Worm (Caenorhabditis elegans) whole organism, L1 larva: ENCODE results near the gene faah-6.

Experiments used
- C34B4.2 ChIP-seq: sonication (generic microtip); optimal IDR thresholded peaks from 2 replicates; lab custom pipeline; 2017; ENCODE audit warnings: mild to moderate bottlenecking, missing genetic modification characterization, missing compliant biosample characterization
- aly-2 ChIP-seq: fragments of 150-350 bp; optimal IDR thresholded peaks from 2 replicates; lab custom pipeline; 2014; ENCODE audit warnings: missing biosample characterization, missing genetic modification characterization
- blmp-1 ChIP-seq: fragments of 150-350 bp; optimal IDR thresholded peaks from 2 replicates; lab custom pipeline; 2014; ENCODE audit warnings: missing biosample characterization, missing genetic modification characterization
- ceh-82 ChIP-seq, 3 experiments: fragments of 150-350 bp in 1 of 3; sonication (generic microtip) in 2 of 3; optimal IDR thresholded peaks; 2 replicates each; lab custom pipeline; 2014 to 2017; ENCODE audit warnings: missing biosample characterization in 3 of 3, missing genetic modification characterization in 3 of 3
- ces-1 ChIP-seq: fragments of 150-350 bp; optimal IDR thresholded peaks from 2 replicates; lab custom pipeline; 2014; ENCODE audit warnings: missing biosample characterization, missing genetic modification reagents, missing genetic modification characterization
- dpl-1 ChIP-seq, 3 experiments: fragments of 150-350 bp in 2 of 3; sonication (generic microtip) in 1 of 3; optimal IDR thresholded peaks; 2 replicates each; lab custom pipeline; 2014 to 2017; ENCODE audit warnings: missing biosample characterization in 3 of 3, missing genetic modification characterization in 3 of 3, missing genetic modification reagents in 3 of 3
- dsc-1 ChIP-seq: sonication (generic microtip); optimal IDR thresholded peaks from 2 replicates; lab custom pipeline; 2016; ENCODE audit warnings: mild to moderate bottlenecking, missing genetic modification characterization, missing compliant biosample characterization
- efl-1 ChIP-seq, 4 experiments: fragments of 150-350 bp; optimal IDR thresholded peaks in 3 of 4; peaks in 1 of 4; 1 replicate in 1 of 4; 2 replicates in 3 of 4; lab custom pipeline; 2014; ENCODE audit warnings: missing biosample characterization in 2 of 4, missing genetic modification characterization in 2 of 4, missing genetic modification reagents in 2 of 4
- egl-13 ChIP-seq: sonication (generic microtip); optimal IDR thresholded peaks from 2 replicates; lab custom pipeline; 2016; ENCODE audit warnings: missing genotype, missing genetic modification reagents, missing genetic modification characterization, missing compliant biosample characterization
- egl-27 ChIP-seq, 2 experiments: fragments of 150-350 bp in 1 of 2; sonication (generic microtip); optimal IDR thresholded peaks; 3 replicates each; lab custom pipeline; 2017 to 2018; ENCODE audit warnings: missing biosample characterization in 2 of 2, missing genetic modification characterization in 2 of 2, missing genetic modification reagents in 2 of 2
- elt-2 ChIP-seq: sonication (generic microtip); optimal IDR thresholded peaks from 2 replicates; lab custom pipeline; 2016; ENCODE audit warnings: missing genetic modification characterization, mild to moderate bottlenecking, inconsistent platforms, missing compliant biosample characterization, missing genetic modification reagents
- elt-3 ChIP-seq, 6 experiments: fragments of 150-350 bp in 1 of 6; sonication (generic microtip); optimal IDR thresholded peaks; 2 replicates each; lab custom pipeline; 2017 to 2018; ENCODE audit warnings: missing biosample characterization in 6 of 6, missing genetic modification characterization in 6 of 6, inconsistent platforms in 1 of 6
- ets-5 ChIP-seq: fragments of 200-800 bp; sonication (Bioruptor generic); IDR thresholded peaks from 2 replicates; pipeline ENCODE4 v1.3.6; 2022; ENCODE audit warnings: missing genetic modification characterization, missing compliant biosample characterization
- fkh-10 ChIP-seq: sonication (generic microtip); optimal IDR thresholded peaks from 2 replicates; lab custom pipeline; 2017; ENCODE audit warnings: missing biosample characterization, missing genetic modification reagents, missing genetic modification characterization
- fkh-8 ChIP-seq: sonication (generic microtip); optimal IDR thresholded peaks from 2 replicates; lab custom pipeline; 2016; ENCODE audit warnings: mild to moderate bottlenecking, missing genetic modification characterization, missing compliant biosample characterization
- grh-1 ChIP-seq: fragments of 200-800 bp; sonication (Bioruptor generic); IDR thresholded peaks from 2 replicates; pipeline ENCODE4 v1.3.6; 2022; ENCODE audit warnings: missing genetic modification reagents, missing genetic modification characterization, missing compliant biosample characterization
- hlh-4 ChIP-seq: sonication (generic microtip); optimal IDR thresholded peaks from 2 replicates; lab custom pipeline; 2016; ENCODE audit warnings: mild to moderate bottlenecking, missing genetic modification characterization, missing compliant biosample characterization
- irx-1 ChIP-seq: sonication (generic microtip); optimal IDR thresholded peaks from 2 replicates; lab custom pipeline; 2016; ENCODE audit warnings: missing genetic modification characterization, missing compliant biosample characterization
- isw-1 ChIP-seq: fragments of 200-800 bp; sonication (Bioruptor generic); IDR thresholded peaks from 2 replicates; pipeline ENCODE4 v1.3.6; 2022; ENCODE audit warnings: missing genetic modification characterization, missing compliant biosample characterization
- lin-14 ChIP-seq: fragments of 200-800 bp; sonication (Bioruptor generic); optimal IDR thresholded peaks from 2 replicates; lab custom pipeline; 2018; ENCODE audit warnings: mild to moderate bottlenecking, missing genetic modification characterization, moderate library complexity, missing compliant biosample characterization
- lin-35 ChIP-seq, 2 experiments: fragments of 150-350 bp; optimal IDR thresholded peaks; 2 replicates each; lab custom pipeline; 2014; ENCODE audit warnings: missing biosample characterization in 2 of 2, missing genetic modification characterization in 2 of 2, missing genetic modification reagents in 2 of 2
- lin-39 ChIP-seq: fragments of 150-350 bp; optimal IDR thresholded peaks from 2 replicates; lab custom pipeline; 2014; ENCODE audit warnings: missing biosample characterization, missing genetic modification reagents, missing genetic modification characterization
- lir-3 ChIP-seq: sonication (generic microtip); optimal IDR thresholded peaks from 2 replicates; lab custom pipeline; 2016; ENCODE audit warnings: mild to moderate bottlenecking, missing genetic modification characterization, moderate library complexity, missing compliant biosample characterization; ENCODE audit not compliant: poor library complexity
- lsy-2 ChIP-seq, 2 experiments: fragments of 150-350 bp; optimal IDR thresholded peaks; 2 replicates each; lab custom pipeline; 2014; ENCODE audit warnings: missing biosample characterization in 2 of 2, missing genetic modification characterization in 2 of 2
- mep-1 ChIP-seq: fragments of 150-350 bp; optimal IDR thresholded peaks from 2 replicates; lab custom pipeline; 2014; ENCODE audit warnings: missing biosample characterization, missing genetic modification characterization
- nhr-12 ChIP-seq: sonication (generic microtip); optimal IDR thresholded peaks from 2 replicates; lab custom pipeline; 2017; ENCODE audit warnings: missing biosample characterization, missing genetic modification characterization
- nhr-20 ChIP-seq: sonication (generic microtip); optimal IDR thresholded peaks from 2 replicates; lab custom pipeline; 2016; ENCODE audit warnings: mild to moderate bottlenecking, missing genetic modification characterization, missing compliant biosample characterization
- nhr-71 ChIP-seq: sonication (generic microtip); optimal IDR thresholded peaks from 2 replicates; lab custom pipeline; 2016; ENCODE audit warnings: mild to moderate bottlenecking, missing genetic modification characterization, moderate library complexity, missing compliant biosample characterization
- nhr-76 ChIP-seq: sonication (generic microtip); optimal IDR thresholded peaks from 2 replicates; lab custom pipeline; 2017; ENCODE audit warnings: missing biosample characterization, missing genetic modification characterization
- nhr-77 ChIP-seq: fragments of 150-350 bp; optimal IDR thresholded peaks from 2 replicates; lab custom pipeline; 2014; ENCODE audit warnings: missing biosample characterization, missing genetic modification characterization
- nhr-85 ChIP-seq: sonication (generic microtip); peaks from one replicate; lab custom pipeline; 2016; ENCODE audit warnings: missing genetic modification characterization, inconsistent platforms, missing compliant biosample characterization
- nhr-90 ChIP-seq: sonication (generic microtip); optimal IDR thresholded peaks from 2 replicates; lab custom pipeline; 2016; ENCODE audit warnings: mild to moderate bottlenecking, missing genetic modification characterization, missing compliant biosample characterization; ENCODE audit not compliant: poor library complexity
- pax-3 ChIP-seq: fragments of 200-800 bp; sonication (Bioruptor generic); optimal IDR thresholded peaks from 2 replicates; lab custom pipeline; 2018; ENCODE audit warnings: mild to moderate bottlenecking, missing genetic modification characterization, moderate library complexity, missing compliant biosample characterization
- snpc-4 ChIP-seq: fragments of 150-350 bp; optimal IDR thresholded peaks from 2 replicates; lab custom pipeline; 2014; ENCODE audit warnings: missing biosample characterization, missing genetic modification characterization
- snu-23 ChIP-seq: sonication (generic microtip); optimal IDR thresholded peaks from 2 replicates; lab custom pipeline; 2016; ENCODE audit warnings: missing genetic modification characterization, missing compliant biosample characterization
- sox-4 ChIP-seq: sonication (generic microtip); optimal IDR thresholded peaks from 2 replicates; lab custom pipeline; 2016; ENCODE audit warnings: missing genetic modification characterization, missing compliant biosample characterization
- sptf-1 ChIP-seq: fragments of 150-350 bp; optimal IDR thresholded peaks from 2 replicates; lab custom pipeline; 2014; ENCODE audit warnings: missing biosample characterization, missing genetic modification characterization
- tlp-1 ChIP-seq: fragments of 150-350 bp; optimal IDR thresholded peaks from 2 replicates; lab custom pipeline; 2014; ENCODE audit warnings: missing biosample characterization, missing genetic modification characterization
- unc-86 ChIP-seq: sonication (generic microtip); optimal IDR thresholded peaks from 2 replicates; lab custom pipeline; 2016; ENCODE audit warnings: missing genetic modification characterization, missing compliant biosample characterization
- vab-15 ChIP-seq: sonication (generic microtip); optimal IDR thresholded peaks from 2 replicates; lab custom pipeline; 2017; ENCODE audit warnings: missing genotype, mild to moderate bottlenecking, missing genetic modification characterization, missing compliant biosample characterization
- xbp-1 ChIP-seq: sonication (generic microtip); optimal IDR thresholded peaks from 2 replicates; lab custom pipeline; 2016; ENCODE audit warnings: missing genetic modification characterization, missing compliant biosample characterization

The faah-6 gene

DNA sequence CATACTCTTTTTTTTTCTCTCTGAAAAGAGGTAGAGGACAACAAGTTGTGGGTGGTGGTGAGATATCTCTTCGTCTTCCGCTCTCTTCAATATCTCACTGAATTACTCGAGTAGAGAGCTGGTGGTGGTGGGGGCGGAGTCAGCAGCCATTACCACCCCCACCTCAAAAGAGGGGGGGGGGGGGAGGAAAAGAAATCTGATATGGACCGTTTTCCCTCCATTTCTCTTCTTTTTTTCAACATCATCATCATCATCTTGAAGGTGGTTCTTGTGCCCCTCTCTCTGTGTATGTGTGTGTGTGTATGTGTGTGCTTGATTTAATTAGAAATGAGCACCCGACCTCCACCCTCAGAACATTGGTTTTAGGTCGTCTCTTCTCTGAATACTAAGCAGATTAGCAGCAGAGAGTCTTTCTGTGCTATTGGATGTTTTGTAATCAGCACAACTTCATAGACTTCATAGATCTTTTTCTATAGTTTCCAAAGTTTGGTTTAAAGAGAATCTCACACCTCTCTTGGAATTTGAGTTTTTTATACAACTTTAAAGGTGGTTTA is 31.3 kb downstream of the faah-6 start:
- TF ChIP-seq nhr-12 (tag; lab: Kevin White, UChicago) (no peak), egl-13 (peak; percentile 16), fkh-8 (tag; lab: Kevin White, UChicago) (peak; percentile 67), aly-2 (tag; lab: Kevin White, UChicago) (no peak), lin-14 (peak; percentile 84), lsy-2 (tag; optimal IDR thresholded peaks at IDR 0.05; lab: Kevin White, UChicago) (peak in 1 of 2 experiments; percentile 11)

DNA sequence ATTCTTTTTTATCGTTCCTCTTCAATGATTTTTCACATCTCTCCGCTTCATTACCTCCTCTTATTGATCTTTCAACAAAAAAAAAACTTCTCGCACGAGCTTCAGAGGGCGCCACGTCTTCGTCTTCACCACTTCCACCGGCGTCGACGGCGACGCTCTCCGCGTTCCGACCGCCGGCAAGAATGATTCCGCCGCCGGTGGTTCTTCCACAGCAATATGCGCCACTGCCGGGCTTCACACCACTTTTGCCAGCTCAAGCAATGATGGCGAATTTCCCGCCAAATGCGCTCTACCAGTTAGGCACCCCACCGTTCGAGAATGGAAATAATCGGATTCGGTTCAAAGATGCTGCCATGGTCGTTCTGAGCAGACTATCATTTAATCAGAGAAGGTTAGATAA is 32.8 kb downstream of the faah-6 start:
- no peak for TF ChIP-seq efl-1 (optimal IDR thresholded peaks at IDR 0.05; lab: Kevin White, UChicago)
- TF ChIP-seq efl-1 (GFP tag; optimal IDR thresholded peaks at IDR 0.05 in 1 of 2; lab: Kevin White, UChicago): peak in 1 of 2 experiments; percentile 17
- no peak for TF ChIP-seq pax-3 (tag; lab: Kevin White, UChicago)

DNA sequence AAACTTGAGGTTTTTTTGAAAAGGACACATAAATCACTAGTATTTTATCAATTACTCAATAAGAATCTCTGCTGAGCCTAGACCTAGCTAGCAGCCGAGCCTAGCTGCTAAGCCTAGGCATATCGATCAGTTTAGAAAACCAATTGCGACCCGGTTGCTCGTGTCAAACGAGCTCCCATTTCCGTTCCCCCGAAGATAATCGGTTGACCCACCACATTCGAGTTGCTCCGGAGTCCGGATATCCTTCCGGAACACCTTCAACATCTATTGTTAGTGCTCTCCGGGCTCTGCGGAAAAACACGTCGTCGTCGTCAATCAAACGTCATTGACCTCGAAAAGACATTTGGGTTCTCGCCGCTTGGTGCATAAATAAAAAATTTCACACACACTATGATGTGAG is 33.5 kb downstream of the faah-6 start:
- peak; percentile 11 for TF ChIP-seq fkh-8 (tag; lab: Kevin White, UChicago)
- TF ChIP-seq sox-4: no peak

DNA sequence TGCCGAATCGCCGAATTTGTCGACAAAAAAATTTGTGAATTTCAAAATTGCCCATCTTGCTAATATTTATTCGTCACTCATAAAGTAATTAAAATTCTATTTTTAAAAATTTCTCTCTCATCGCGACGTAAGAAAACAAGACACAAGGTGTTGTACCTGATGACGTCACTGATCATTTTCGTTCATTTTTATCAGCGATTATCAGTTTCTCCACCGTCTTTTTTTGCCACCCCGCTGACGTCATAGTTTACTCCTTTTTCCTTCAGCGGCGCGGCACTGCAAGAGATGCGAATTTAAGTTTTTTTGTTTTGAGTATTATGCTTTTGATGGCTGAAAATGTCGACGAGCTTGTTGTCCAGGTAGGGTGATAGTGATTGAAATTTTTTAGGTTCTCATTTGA is 34.5 kb downstream of the faah-6 start:
- TF ChIP-seq lsy-2 (tag; optimal IDR thresholded peaks at IDR 0.05; lab: Kevin White, UChicago) (peak in 1 of 2 experiments; percentile 1), elt-2 (peak; percentile 71), lin-14 (peak; percentile 37), nhr-90 (tag; lab: Kevin White, UChicago) (peak; percentile 5), sptf-1 (no peak), ceh-82 (tag; optimal IDR thresholded peaks at IDR 0.05; lab: Kevin White, UChicago) (no peak), nhr-71 (tag; lab: Kevin White, UChicago) (peak; percentile 37), efl-1 (optimal IDR thresholded peaks at IDR 0.05; lab: Kevin White, UChicago) (no peak), efl-1 (GFP tag; optimal IDR thresholded peaks at IDR 0.05 in 1 of 2; lab: Kevin White, UChicago) (no peak), dsc-1 (tag; lab: Kevin White, UChicago) (peak; percentile 39), nhr-77 (tag; lab: Kevin White, UChicago) (peak; percentile 3), elt-3 (tag; optimal IDR thresholded peaks at IDR 0.05; lab: Kevin White, UChicago) (peak in 1 of 6 experiments; percentile 29), ces-1 (no peak), blmp-1 (peak; percentile 29), fkh-8 (tag; lab: Kevin White, UChicago) (peak; percentile 22), snu-23 (GFP tag; lab: Kevin White, UChicago) (peak; percentile 9), C34B4.2 (tag; lab: Kevin White, UChicago) (no peak), lin-35 (GFP tag; optimal IDR thresholded peaks at IDR 0.05; lab: Kevin White, UChicago) (peak in 1 of 2 experiments; percentile 49), nhr-20 (tag; lab: Kevin White, UChicago) (peak; percentile 24), dpl-1 (GFP tag; optimal IDR thresholded peaks at IDR 0.05; lab: Kevin White, UChicago) (no peak), nhr-85 (tag; lab: Kevin White, UChicago) (peak; percentile 60), mep-1 (tag; lab: Kevin White, UChicago) (no peak), pax-3 (tag; lab: Kevin White, UChicago) (no peak)
- TF ChIP-seq, all 84 proteins: peak for 14

DNA sequence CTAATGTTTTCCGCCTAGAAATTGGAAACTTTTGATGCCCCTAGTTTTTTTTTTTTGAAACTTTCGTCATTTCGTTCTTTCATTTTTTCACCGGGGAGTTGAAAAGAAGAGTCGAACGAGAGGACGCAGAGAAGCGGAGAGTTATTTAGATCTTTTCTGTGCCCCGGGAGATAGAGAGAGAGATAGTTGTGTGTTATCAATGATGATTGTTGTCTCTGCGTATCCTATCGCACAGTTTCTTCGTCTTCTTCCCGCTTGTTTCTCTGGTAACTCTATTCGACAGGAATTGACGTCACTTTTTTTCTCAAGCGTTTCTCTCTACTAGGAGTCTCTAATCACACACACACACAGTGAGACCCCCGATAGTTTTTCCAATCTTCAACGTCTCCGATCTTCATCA is 39.1 kb downstream of the faah-6 start:
- TF ChIP-seq lsy-2 (tag; optimal IDR thresholded peaks at IDR 0.05; lab: Kevin White, UChicago) (peak; percentile 8 to 79), elt-3 (tag; optimal IDR thresholded peaks at IDR 0.05; lab: Kevin White, UChicago) (peak in 4 of 6 experiments; percentile 35 to 95 (median 82)), lir-3 (tag; lab: Kevin White, UChicago) (peak; percentile 6), tlp-1 (tag; lab: Kevin White, UChicago) (no peak), snpc-4 (tag; lab: Kevin White, UChicago) (no peak), egl-27 (tag; optimal IDR thresholded peaks at IDR 0.05; lab: Kevin White, UChicago) (peak in 1 of 2 experiments; percentile 33), isw-1 (no peak), lin-35 (GFP tag; optimal IDR thresholded peaks at IDR 0.05; lab: Kevin White, UChicago) (peak in 1 of 2 experiments; percentile 80), unc-86 (tag; lab: Kevin White, UChicago) (no peak), sox-4 (no peak), irx-1 (tag; lab: Kevin White, UChicago) (no peak), ets-5 (no peak), lin-39 (tag; lab: Kevin White, UChicago) (no peak), pax-3 (tag; lab: Kevin White, UChicago) (peak; percentile 21), hlh-4 (no peak), nhr-76 (tag; lab: Kevin White, UChicago) (no peak), egl-13 (no peak), xbp-1 (tag; lab: Kevin White, UChicago) (peak; percentile 33), C34B4.2 (tag; lab: Kevin White, UChicago) (no peak), ces-1 (no peak), snu-23 (GFP tag; lab: Kevin White, UChicago) (peak; percentile 78), fkh-10 (GFP tag; lab: Kevin White, UChicago) (no peak), vab-15 (tag; lab: Kevin White, UChicago) (no peak), nhr-90 (tag; lab: Kevin White, UChicago) (peak; percentile 66), lin-14 (peak; percentile 83), grh-1 (no peak)
